Fruit fly (Drosophila melanogaster) whole organism, pupa: ENCODE data around the gene SelG.
A peak's percentile ranks its signal among the peaks of the same experiment; 100 is the strongest.

Experiments used
- CG10348 ChIP-seq: fragments of 200-800 bp; sonication (Bioruptor generic); IDR thresholded peaks from 2 replicates; pipeline ENCODE4 v1.3.6; 2022; ENCODE audit warnings: missing biosample characterization, missing genetic modification characterization
- CG12605 ChIP-seq: fragments of 200-800 bp; sonication (Bioruptor generic); IDR thresholded peaks from 2 replicates; pipeline ENCODE4 v1.3.6; 2022; ENCODE audit warnings: missing biosample characterization, missing genetic modification characterization
- CG13204 ChIP-seq: fragments of 200-800 bp; sonication (Bioruptor generic); optimal IDR thresholded peaks from 2 replicates; lab custom pipeline; 2018; ENCODE audit warnings: missing biosample characterization, mild to moderate bottlenecking, missing genetic modification characterization, moderate library complexity
- CG14655 ChIP-seq: fragments of 200-800 bp; sonication (Bioruptor generic); optimal IDR thresholded peaks from 3 replicates; lab custom pipeline; 2017; ENCODE audit warnings: mild to moderate bottlenecking, missing biosample characterization, missing genetic modification reagents, missing genetic modification characterization
- CG15710 ChIP-seq: fragments of 200-800 bp; sonication (Bioruptor generic); optimal IDR thresholded peaks from 2 replicates; lab custom pipeline; 2018; ENCODE audit warnings: missing biosample characterization, mild to moderate bottlenecking, missing genetic modification characterization, moderate library complexity
- CG17806 ChIP-seq: fragments of 200-800 bp; sonication (Bioruptor generic); optimal IDR thresholded peaks from 2 replicates; lab custom pipeline; 2018; ENCODE audit warnings: missing biosample characterization, mild to moderate bottlenecking, missing genetic modification characterization, moderate library complexity
- CG32121 ChIP-seq: fragments of 200-800 bp; sonication (Bioruptor generic); IDR thresholded peaks from 2 replicates; pipeline ENCODE4 v1.3.6; 2022; ENCODE audit warnings: missing biosample characterization, missing genetic modification characterization
- CG34367 ChIP-seq: fragments of 200-800 bp; sonication (Bioruptor generic); optimal IDR thresholded peaks from 2 replicates; lab custom pipeline; 2018; ENCODE audit warnings: missing biosample characterization, mild to moderate bottlenecking, missing genetic modification characterization
- CG4496 ChIP-seq: fragments of 200-800 bp; sonication (Bioruptor generic); IDR thresholded peaks from 3 replicates; pipeline ENCODE4 v1.3.6; 2022; ENCODE audit warnings: missing biosample characterization, missing genetic modification characterization
- CG8159 ChIP-seq: fragments of 200-800 bp; sonication (Bioruptor generic); optimal IDR thresholded peaks from 3 replicates; lab custom pipeline; 2018; ENCODE audit warnings: missing biosample characterization, mild to moderate bottlenecking, missing genetic modification characterization, moderate library complexity
- CG8301 ChIP-seq: fragments of 200-800 bp; sonication (Bioruptor generic); optimal IDR thresholded peaks from 2 replicates; lab custom pipeline; 2018; ENCODE audit warnings: missing biosample characterization, mild to moderate bottlenecking, missing genetic modification characterization
- CG9948 ChIP-seq: fragments of 200-800 bp; sonication (Bioruptor generic); optimal IDR thresholded peaks from 2 replicates; lab custom pipeline; 2018; ENCODE audit warnings: missing biosample characterization, mild to moderate bottlenecking, missing genetic modification characterization, moderate library complexity
- D1 ChIP-seq: fragments of 200-800 bp; sonication (Bioruptor generic); optimal IDR thresholded peaks from 2 replicates; lab custom pipeline; 2018; ENCODE audit warnings: missing biosample characterization, mild to moderate bottlenecking, missing genetic modification characterization, moderate library complexity
- EcR ChIP-seq: fragments of 200-800 bp; sonication (Bioruptor generic); optimal IDR thresholded peaks from 3 replicates; lab custom pipeline; 2019; ENCODE audit warnings: missing biosample characterization, missing genetic modification characterization, mild to moderate bottlenecking, moderate library complexity, missing genetic modification reagents
- Ets98B ChIP-seq: fragments of 200-800 bp; sonication (Bioruptor generic); IDR thresholded peaks from 2 replicates; pipeline ENCODE4 v1.3.6; 2022; ENCODE audit warnings: missing biosample characterization, missing genetic modification characterization
- Pif1A ChIP-seq: fragments of 200-800 bp; sonication (Bioruptor generic); optimal IDR thresholded peaks from 3 replicates; lab custom pipeline; 2016; ENCODE audit warnings: missing biosample characterization, missing genetic modification characterization
- Pif1B ChIP-seq: fragments of 200-800 bp; sonication (Bioruptor generic); optimal IDR thresholded peaks from 3 replicates; lab custom pipeline; 2016; ENCODE audit warnings: missing biosample characterization, missing genetic modification characterization
- Snoo ChIP-seq: fragments of 200-800 bp; sonication (Bioruptor generic); optimal IDR thresholded peaks from 3 replicates; lab custom pipeline; 2017; ENCODE audit warnings: missing biosample characterization, mild to moderate bottlenecking, missing genetic modification characterization, inconsistent platforms
- fd96Ca ChIP-seq: fragments of 200-800 bp; sonication (Bioruptor generic); IDR thresholded peaks from 3 replicates; pipeline ENCODE4 v1.3.6; 2022; ENCODE audit warnings: missing biosample characterization, missing genetic modification characterization
- gl ChIP-seq: fragments of 200-800 bp; sonication (Bioruptor generic); optimal IDR thresholded peaks from 2 replicates; lab custom pipeline; 2018; ENCODE audit warnings: missing biosample characterization, mild to moderate bottlenecking, missing genetic modification characterization
- rn ChIP-seq: fragments of 200-800 bp; sonication (Bioruptor generic); IDR thresholded peaks from 2 replicates; pipeline ENCODE4 v1.3.6; 2022; ENCODE audit warnings: missing biosample characterization, missing genetic modification characterization

SelG gene

dm6 chrX:11886976-11887375, at the start of gene SelG, which contains the start of gene CG10353:
SelG (plus strand) TSS chrX:11887284.
CG10353 (minus strand) TSS chrX:11887162.
- TF ChIP-seq D1 (tag; lab: Kevin White, UChicago): no peak
- no peak for TF ChIP-seq CG34367 (tag; lab: Kevin White, UChicago)
- TF ChIP-seq, all 21 proteins: peak for 0

dm6 chrX:11837926-11838325, 49.2 kb upstream of the SelG start, which contains the start of gene CG15741:
CG15741 (minus strand) TSS chrX:11838026.
- TF ChIP-seq CG8159 (tag; lab: Kevin White, UChicago) (no peak), CG4496 (GFP tag; lab: Robert Waterston, UW) (no peak), CG32121 (GFP tag; lab: Robert Waterston, UW) (no peak), rn (GFP tag; lab: Robert Waterston, UW) (no peak), gl (tag; lab: Kevin White, UChicago) (no peak), CG17806 (tag; lab: Kevin White, UChicago) (no peak), EcR (GFP tag; lab: Kevin White, UChicago) (no peak), CG15710 (tag; lab: Kevin White, UChicago) (no peak), CG9948 (tag; lab: Kevin White, UChicago) (no peak), CG10348 (GFP tag; lab: Robert Waterston, UW) (no peak), Pif1B (no peak)
- TF ChIP-seq, all 21 proteins: peak for 0

DNA sequence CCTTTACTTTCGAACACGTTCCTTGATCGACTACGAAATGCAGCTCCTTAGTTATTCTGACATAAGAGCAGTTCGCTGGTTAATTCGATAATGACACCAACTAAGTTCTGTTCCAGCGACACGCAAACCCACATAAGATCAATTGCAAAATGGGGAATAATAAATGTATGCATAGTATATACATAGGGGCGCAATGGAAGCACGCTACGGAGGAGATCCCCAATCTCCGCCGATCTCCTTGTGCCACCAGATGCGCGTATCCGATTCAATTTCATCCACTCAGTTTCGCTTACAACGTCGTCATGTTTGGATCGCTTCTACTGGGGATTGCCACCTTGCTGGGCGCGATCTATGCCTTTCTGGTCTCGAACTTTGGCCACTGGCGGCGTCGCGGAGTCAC, 47.8 kb upstream of the SelG start, which contains the start of gene Cyp28c1:
Gene Cyp28c1 (plus strand): TSS at position 301 of the 400 bp plus-strand sequence.
- TF ChIP-seq CG34367 (tag; lab: Kevin White, UChicago) (no peak), CG10348 (GFP tag; lab: Robert Waterston, UW) (no peak), Pif1A (GFP tag; lab: Kevin White, UChicago) (no peak), CG9948 (tag; lab: Kevin White, UChicago) (no peak), CG32121 (GFP tag; lab: Robert Waterston, UW) (no peak), CG13204 (GFP tag; lab: Kevin White, UChicago) (no peak), Pif1B (no peak), rn (GFP tag; lab: Robert Waterston, UW) (no peak), fd96Ca (GFP tag; lab: Robert Waterston, UW) (no peak), D1 (tag; lab: Kevin White, UChicago) (no peak), CG17806 (tag; lab: Kevin White, UChicago) (no peak), CG14655 (GFP tag; lab: Kevin White, UChicago) (no peak), CG8301 (no peak), CG8159 (tag; lab: Kevin White, UChicago) (no peak), Snoo (tag; lab: Kevin White, UChicago) (no peak), CG4496 (GFP tag; lab: Robert Waterston, UW) (no peak), Ets98B (no peak), CG12605 (GFP tag; lab: Robert Waterston, UW) (no peak)

DNA sequence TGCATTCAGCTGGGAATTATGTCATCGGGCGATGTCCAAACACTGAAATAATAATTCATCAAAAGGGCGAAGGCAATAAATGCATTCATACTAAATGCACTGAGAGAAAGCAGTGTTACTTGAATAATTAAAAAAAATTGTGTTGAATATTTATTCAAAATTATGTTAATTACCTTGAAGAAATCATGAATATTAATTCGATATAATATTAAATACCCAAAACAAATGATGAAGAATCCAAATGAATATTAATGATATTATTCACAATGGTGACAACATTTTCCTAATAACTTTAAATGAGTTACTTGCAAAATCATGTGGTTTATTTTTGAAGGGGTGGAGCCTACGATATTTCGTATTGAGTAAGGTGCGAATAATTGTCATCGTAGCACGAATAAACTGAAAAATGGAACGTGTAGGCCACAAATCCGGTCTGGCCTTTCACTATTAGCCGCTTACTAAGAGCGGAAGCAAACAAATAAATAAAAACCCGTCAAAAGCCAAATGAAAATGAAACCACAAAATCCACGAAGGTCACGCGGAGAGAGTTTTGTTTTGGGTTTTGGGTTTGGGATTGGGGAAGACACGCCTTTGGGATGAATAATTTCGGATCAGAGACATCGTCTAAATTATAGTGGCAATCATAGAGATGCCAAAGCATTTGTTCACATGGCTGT, 45.2 kb upstream of the SelG start:
- TF ChIP-seq CG14655 (GFP tag; lab: Kevin White, UChicago): no peak
- peak; percentile 45 for TF ChIP-seq CG8159 (tag; lab: Kevin White, UChicago)

- TF ChIP-seq CG12605 (GFP tag; lab: Robert Waterston, UW) (no peak), CG8159 (tag; lab: Kevin White, UChicago) (no peak), CG4496 (GFP tag; lab: Robert Waterston, UW) (0 out of 3 replicates have a peak, but pooled peaks have one; percentile 24), Ets98B (no peak), CG8301 (no peak), CG32121 (GFP tag; lab: Robert Waterston, UW) (peak; percentile 31; the same call in 1 of the 2 replicates), CG34367 (tag; lab: Kevin White, UChicago) (no peak)
Measured at dm6 chrX:11846049-11846718, 40.9 kb upstream of the SelG start, which contains the start of gene CG15740. CG15740 (minus strand) TSS chrX:11846099.

- TF ChIP-seq gl (tag; lab: Kevin White, UChicago) (no peak), D1 (tag; lab: Kevin White, UChicago) (no peak), CG15710 (tag; lab: Kevin White, UChicago) (no peak), Ets98B (no peak), CG12605 (GFP tag; lab: Robert Waterston, UW) (no peak), CG9948 (tag; lab: Kevin White, UChicago) (no peak), CG17806 (tag; lab: Kevin White, UChicago) (no peak), rn (GFP tag; lab: Robert Waterston, UW) (no peak), CG10348 (GFP tag; lab: Robert Waterston, UW) (no peak), CG4496 (GFP tag; lab: Robert Waterston, UW) (no peak), Pif1B (no peak), CG32121 (GFP tag; lab: Robert Waterston, UW) (no peak), EcR (GFP tag; lab: Kevin White, UChicago) (no peak), CG14655 (GFP tag; lab: Kevin White, UChicago) (no peak), fd96Ca (GFP tag; lab: Robert Waterston, UW) (no peak)
Measured at dm6 chrX:11848507-11849264, 38.4 kb upstream of the SelG start.
